Fruit fly (Drosophila melanogaster) Kc167 (cell line): ENCODE data around the gene be.

ENCODE experiments used
- Myc ChIP-seq: fragments of >200 bp; optimal IDR thresholded peaks from 2 replicates; lab custom pipeline; 2017; ENCODE audit warnings: missing external identifiers
- Sin3A ChIP-seq: fragments of >200 bp; optimal IDR thresholded peaks from 2 replicates; lab custom pipeline; 2018; ENCODE audit warnings: missing external identifiers
- h ChIP-seq: fragments of >200 bp; optimal IDR thresholded peaks from 3 replicates; lab custom pipeline; 2018; ENCODE audit warnings: missing external identifiers
- insv ChIP-seq: fragments of >200 bp; optimal IDR thresholded peaks from 3 replicates; lab custom pipeline; 2018; ENCODE audit warnings: missing external identifiers
- psq ChIP-seq: fragments of >200 bp; optimal IDR thresholded peaks from 2 replicates; lab custom pipeline; 2017; ENCODE audit warnings: missing external identifiers
- ttk ChIP-seq: sonication (Bioruptor generic); optimal IDR thresholded peaks from 2 replicates; lab custom pipeline; 2017; ENCODE audit warnings: missing external identifiers

DNA sequence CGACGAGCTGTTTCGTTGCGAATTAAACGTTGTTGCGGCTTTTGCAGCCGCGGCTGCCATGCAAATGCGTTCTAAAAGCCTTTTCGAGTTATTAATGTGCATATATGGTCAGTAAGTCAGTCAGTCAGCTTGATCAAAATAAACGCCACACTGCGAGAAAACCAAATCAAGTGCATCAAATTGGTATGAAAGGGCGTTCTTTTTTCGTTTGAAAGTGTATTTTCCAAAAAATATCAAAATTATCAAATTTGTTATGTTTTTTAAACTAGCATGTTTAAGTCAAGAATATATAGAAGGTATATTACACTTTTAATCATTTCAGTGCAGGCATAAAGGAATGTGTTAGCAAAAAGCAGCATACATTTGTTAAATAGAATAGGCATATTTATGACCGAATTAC lies 18.3 kb downstream of the be start:
- TF ChIP-seq psq (lab: Kevin White, UChicago) (no peak), ttk (lab: Kevin White, UChicago) (no peak), Sin3A (lab: Kevin White, UChicago) (no peak), h (no peak), Myc (no peak), insv (lab: Kevin White, UChicago) (no peak)
